Worm (Caenorhabditis elegans) whole organism, early embryonic: ENCODE data around the gene F42A8.1.

Source experiments
- ceh-13 ChIP-seq: fragments of 200-800 bp; sonication (Bioruptor generic); optimal IDR thresholded peaks from 2 replicates; lab custom pipeline; 2018; ENCODE audit warnings: mild to moderate bottlenecking, missing genetic modification characterization, missing compliant biosample characterization
- ceh-36 ChIP-seq: sonication (generic microtip); optimal IDR thresholded peaks from 2 replicates; lab custom pipeline; 2016; ENCODE audit warnings: missing genetic modification characterization, inconsistent platforms, missing compliant biosample characterization
- flt-1 ChIP-seq: fragments of 200-800 bp; sonication (Bioruptor generic); IDR thresholded peaks from 2 replicates; pipeline ENCODE4 v1.3.6; 2022; ENCODE audit warnings: missing genetic modification characterization, missing compliant biosample characterization
- pes-1 ChIP-seq: fragments of 200-800 bp; sonication (Bioruptor generic); IDR thresholded peaks from 2 replicates; pipeline ENCODE4 v1.3.6; 2022; ENCODE audit warnings: missing genetic modification reagents, missing genetic modification characterization, missing compliant biosample characterization

DNA sequence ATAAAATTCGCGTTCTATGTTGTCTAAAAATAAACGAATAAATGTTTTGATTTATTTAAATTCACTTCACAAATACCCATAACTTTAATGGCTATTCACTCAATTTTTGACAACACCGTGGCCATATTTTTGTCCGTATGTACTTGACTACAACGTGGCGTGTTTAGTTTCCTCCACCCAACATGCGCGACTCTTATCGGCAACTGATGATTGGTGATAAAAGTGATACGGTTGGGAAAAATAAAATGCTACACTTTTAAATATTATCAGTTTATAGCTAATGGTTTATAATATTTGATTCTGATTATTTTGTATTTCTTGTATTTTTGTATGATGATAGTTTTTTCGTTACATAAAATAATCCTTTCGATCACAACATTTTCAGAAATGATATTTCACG is 54.8 kb downstream of the F42A8.1 start, which contains the start of gene acs-7:
- TF ChIP-seq flt-1 (no peak), ceh-13 (no peak), ceh-36 (tag; lab: Kevin White, UChicago) (no peak), pes-1 (no peak)
